Worm (Caenorhabditis elegans) whole organism, L1 larva: ENCODE data around the gene clec-123.

Experiments used
- egl-27 ChIP-seq, 2 experiments: fragments of 150-350 bp in 1 of 2; sonication (generic microtip); optimal IDR thresholded peaks; 3 replicates each; lab custom pipeline; 2017 to 2018; ENCODE audit warnings: missing biosample characterization in 2 of 2, missing genetic modification characterization in 2 of 2, missing genetic modification reagents in 2 of 2
- nhr-28 ChIP-seq: fragments of 150-350 bp; optimal IDR thresholded peaks from 2 replicates; lab custom pipeline; 2014; ENCODE audit warnings: missing biosample characterization, missing genetic modification characterization
- sptf-1 ChIP-seq: fragments of 150-350 bp; optimal IDR thresholded peaks from 2 replicates; lab custom pipeline; 2014; ENCODE audit warnings: missing biosample characterization, missing genetic modification characterization
- swsn-7 ChIP-seq: sonication (generic microtip); optimal IDR thresholded peaks from 2 replicates; lab custom pipeline; 2016; ENCODE audit warnings: missing genetic modification characterization, missing compliant biosample characterization
- tbx-2 ChIP-seq: sonication (generic microtip); optimal IDR thresholded peaks from 2 replicates; lab custom pipeline; 2016; ENCODE audit warnings: missing genetic modification characterization, missing compliant biosample characterization
- ztf-4 ChIP-seq: fragments of 150-350 bp; optimal IDR thresholded peaks from 2 replicates; lab custom pipeline; 2014; ENCODE audit warnings: missing biosample characterization, missing genetic modification characterization

ce11 chrII:3105765-3106164 lies 8.3 kb upstream of the clec-123 start, which contains the start of gene clec-122:
- no peak for TF ChIP-seq egl-27 (tag; optimal IDR thresholded peaks at IDR 0.05; lab: Kevin White, UChicago)
- TF ChIP-seq nhr-28: no peak
- TF ChIP-seq swsn-7: no peak
- no peak for TF ChIP-seq tbx-2
- no peak for TF ChIP-seq sptf-1 (tag; lab: Kevin White, UChicago)
- TF ChIP-seq ztf-4: no peak
